Worm (Caenorhabditis elegans): ENCODE measurements around the gene nrde-1.

DNA sequence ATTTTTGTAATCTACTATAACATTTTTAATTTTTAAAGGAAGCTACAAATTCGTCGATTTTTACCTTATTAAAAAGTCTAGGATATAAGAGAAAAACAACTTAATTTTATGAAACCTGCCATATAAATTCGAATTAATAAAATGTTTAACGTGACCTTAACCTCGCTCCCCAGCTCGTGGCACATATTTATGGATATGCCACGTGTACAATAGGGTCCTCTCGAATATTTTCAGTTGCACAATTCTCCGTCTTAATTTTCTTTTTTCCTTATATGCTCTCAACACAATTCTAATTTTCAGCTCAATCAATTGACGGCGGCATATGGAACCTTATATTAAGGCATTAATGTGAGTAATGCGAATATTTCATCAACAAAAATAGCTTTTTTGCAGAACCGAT is 23.0 kb downstream of the nrde-1 start, which contains the start of gene F34D10.4:
- TF ChIP-seq W03F9.2 (tag; optimal IDR thresholded peaks at IDR 0.05) (no peak), him-1 (tag; optimal IDR thresholded peaks at IDR 0.05) (no peak), dao-5 (tag; optimal IDR thresholded peaks at IDR 0.05) (no peak)
